Fruit fly (Drosophila melanogaster) whole organism, embryonic: ENCODE data around the gene rau.

Experiments
- CG6765 ChIP-seq: fragments of 200-800 bp; sonication (Bioruptor generic); optimal IDR thresholded peaks from 3 replicates; lab custom pipeline; 2017; ENCODE audit warnings: missing biosample characterization, mild to moderate bottlenecking, missing genetic modification characterization
- CG9437 ChIP-seq: fragments of 200-800 bp; sonication (Bioruptor generic); optimal IDR thresholded peaks from 2 replicates; lab custom pipeline; 2018; ENCODE audit warnings: missing biosample characterization, mild to moderate bottlenecking, missing genetic modification characterization
- CG9727 ChIP-seq: fragments of 200-800 bp; sonication (Bioruptor generic); optimal IDR thresholded peaks from 3 replicates; lab custom pipeline; 2017; ENCODE audit warnings: missing biosample characterization, mild to moderate bottlenecking, missing genetic modification characterization
- Usf ChIP-seq: fragments of 200-800 bp; sonication (Bioruptor generic); optimal IDR thresholded peaks from 2 replicates; lab custom pipeline; 2017; ENCODE audit warnings: missing genotype, missing biosample characterization, missing genetic modification characterization
- en ChIP-seq: fragments of 200-800 bp; sonication (Bioruptor generic); optimal IDR thresholded peaks from 2 replicates; lab custom pipeline; 2016; ENCODE audit warnings: missing biosample characterization, missing genetic modification characterization
- ftz-f1 ChIP-seq: fragments of 200-800 bp; sonication (Bioruptor generic); optimal IDR thresholded peaks from 2 replicates; lab custom pipeline; 2016; ENCODE audit warnings: missing biosample characterization, missing genetic modification characterization

DNA sequence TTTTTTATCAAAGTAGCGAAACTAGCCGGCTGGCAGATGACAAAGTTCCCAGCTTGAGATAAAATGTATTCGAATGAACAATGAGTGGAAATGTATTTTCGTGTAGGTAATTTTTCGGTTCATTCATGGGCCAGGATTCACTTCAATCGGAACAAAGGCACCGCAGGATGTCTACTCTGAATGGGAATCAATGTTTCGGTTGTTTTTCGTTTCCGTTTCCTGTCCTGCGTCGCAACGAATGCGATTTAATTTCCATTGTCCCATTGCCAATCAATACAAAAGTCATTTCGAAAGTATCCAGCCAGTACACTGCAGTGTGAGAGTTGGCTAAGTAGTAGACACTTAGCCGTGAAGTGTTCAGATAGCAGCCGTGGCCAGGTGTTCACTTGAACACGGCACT, 11.3 kb upstream of the rau start:
- no peak for TF ChIP-seq CG9437 (GFP tag; lab: Kevin White, UChicago)
- no peak for TF ChIP-seq Usf (GFP tag; lab: Kevin White, UChicago)
- TF ChIP-seq en (GFP tag; lab: Kevin White, UChicago) = no peak
- no peak for TF ChIP-seq CG9727 (GFP tag; lab: Kevin White, UChicago)
- no peak for TF ChIP-seq CG6765 (GFP tag; lab: Kevin White, UChicago)
- no peak for TF ChIP-seq ftz-f1
